Worm (Caenorhabditis elegans) whole organism, L4/young adult: ENCODE results near the gene F26G1.15.

Experiments
- dao-5 ChIP-seq: sonication (generic microtip); optimal IDR thresholded peaks from 2 replicates; lab custom pipeline; 2016; ENCODE audit warnings: missing genotype, missing genetic modification characterization, moderate library complexity, missing compliant biosample characterization
- him-1 ChIP-seq: sonication (generic microtip); optimal IDR thresholded peaks from 2 replicates; lab custom pipeline; 2016; ENCODE audit warnings: missing genotype, missing genetic modification reagents, missing genetic modification characterization, missing compliant biosample characterization

DNA sequence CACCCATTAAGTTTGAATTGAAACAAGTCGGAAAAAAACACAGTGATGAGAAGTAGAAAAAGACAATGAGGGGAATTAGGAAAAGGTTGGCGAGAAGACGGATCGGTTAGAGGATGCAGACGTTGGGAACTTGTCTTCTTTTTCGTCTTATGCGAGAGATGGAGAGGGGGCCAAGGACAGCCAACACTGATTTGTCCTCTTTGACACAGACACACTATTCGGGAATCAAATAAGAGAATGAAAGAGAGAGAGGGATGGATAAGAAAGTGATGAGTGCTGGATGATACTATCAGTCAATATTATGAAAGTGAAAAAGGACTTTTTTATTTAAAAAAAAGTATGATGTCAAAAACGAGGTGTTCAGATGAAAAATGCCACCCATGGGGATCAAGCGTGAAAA lies 31.6 kb downstream of the F26G1.15 start, which contains the start of gene lact-5:
- TF ChIP-seq dao-5 (tag; lab: Kevin White, UChicago): no peak
- no peak for TF ChIP-seq him-1
